Fruit fly (Drosophila melanogaster): ENCODE measurements around the gene Hsp68.
A peak's percentile ranks its signal among the peaks of the same experiment; 100 is the strongest.

The Hsp68 gene

DNA sequence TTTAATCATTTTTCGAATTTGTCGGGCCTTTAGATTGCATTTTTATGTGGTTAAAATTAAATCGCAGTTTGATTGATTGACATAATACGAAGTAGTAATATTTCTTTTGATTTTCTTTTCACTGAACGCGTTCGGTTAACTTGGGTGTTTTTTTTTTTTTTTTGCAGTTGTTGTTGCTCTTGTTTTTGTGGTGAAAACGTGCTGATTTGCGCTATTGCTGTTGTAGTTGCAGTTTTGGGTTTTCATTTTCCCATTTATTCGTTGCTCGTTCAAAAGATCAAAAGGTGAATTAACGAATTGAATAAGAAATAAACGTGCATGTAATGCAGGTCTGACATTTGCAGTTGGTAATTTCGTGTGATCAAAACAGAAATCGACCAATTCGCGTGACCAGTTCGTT lies 44.3 kb upstream of the Hsp68 start:
- no peak for TF ChIP-seq D1 (tag; optimal IDR thresholded peaks at IDR 0.05)
- no peak for TF ChIP-seq CG15710 (tag; optimal IDR thresholded peaks at IDR 0.05)

DNA sequence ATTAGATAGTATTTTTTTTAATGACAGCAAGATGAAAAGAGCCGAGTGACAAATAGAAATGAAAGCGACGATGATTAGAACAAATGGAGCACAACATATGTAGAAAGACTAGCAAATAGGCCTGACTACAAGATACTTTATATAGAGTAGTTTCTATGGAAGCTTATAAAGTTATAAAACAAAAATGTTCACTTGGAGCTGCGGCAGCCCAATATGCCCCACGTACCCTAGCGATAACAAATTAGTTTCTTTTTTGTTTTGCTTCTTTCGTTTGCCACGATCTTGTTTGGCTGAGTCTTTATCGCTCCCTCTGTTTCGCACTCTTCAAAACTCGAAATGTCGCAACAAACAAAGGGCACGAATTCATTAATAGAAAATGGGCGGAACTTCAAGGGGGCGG lies 43.6 kb upstream of the Hsp68 start:
- TF ChIP-seq rn (GFP tag; IDR thresholded peaks at IDR 0.05) (no peak), Pif1B (GFP tag; optimal IDR thresholded peaks at IDR 0.05) (no peak), CG14655 (GFP tag; optimal IDR thresholded peaks at IDR 0.05) (no peak), CG34367 (tag; optimal IDR thresholded peaks at IDR 0.05) (no peak), gl (tag; optimal IDR thresholded peaks at IDR 0.05) (no peak), CG9948 (tag; optimal IDR thresholded peaks at IDR 0.05) (no peak), CG10348 (GFP tag; IDR thresholded peaks at IDR 0.05) (no peak), Ets98B (GFP tag; IDR thresholded peaks at IDR 0.05) (no peak), CG4496 (GFP tag; IDR thresholded peaks at IDR 0.05) (no peak), CG15710 (tag; optimal IDR thresholded peaks at IDR 0.05) (no peak), D1 (tag; optimal IDR thresholded peaks at IDR 0.05) (no peak), CG32121 (GFP tag; IDR thresholded peaks at IDR 0.05) (no peak)

DNA sequence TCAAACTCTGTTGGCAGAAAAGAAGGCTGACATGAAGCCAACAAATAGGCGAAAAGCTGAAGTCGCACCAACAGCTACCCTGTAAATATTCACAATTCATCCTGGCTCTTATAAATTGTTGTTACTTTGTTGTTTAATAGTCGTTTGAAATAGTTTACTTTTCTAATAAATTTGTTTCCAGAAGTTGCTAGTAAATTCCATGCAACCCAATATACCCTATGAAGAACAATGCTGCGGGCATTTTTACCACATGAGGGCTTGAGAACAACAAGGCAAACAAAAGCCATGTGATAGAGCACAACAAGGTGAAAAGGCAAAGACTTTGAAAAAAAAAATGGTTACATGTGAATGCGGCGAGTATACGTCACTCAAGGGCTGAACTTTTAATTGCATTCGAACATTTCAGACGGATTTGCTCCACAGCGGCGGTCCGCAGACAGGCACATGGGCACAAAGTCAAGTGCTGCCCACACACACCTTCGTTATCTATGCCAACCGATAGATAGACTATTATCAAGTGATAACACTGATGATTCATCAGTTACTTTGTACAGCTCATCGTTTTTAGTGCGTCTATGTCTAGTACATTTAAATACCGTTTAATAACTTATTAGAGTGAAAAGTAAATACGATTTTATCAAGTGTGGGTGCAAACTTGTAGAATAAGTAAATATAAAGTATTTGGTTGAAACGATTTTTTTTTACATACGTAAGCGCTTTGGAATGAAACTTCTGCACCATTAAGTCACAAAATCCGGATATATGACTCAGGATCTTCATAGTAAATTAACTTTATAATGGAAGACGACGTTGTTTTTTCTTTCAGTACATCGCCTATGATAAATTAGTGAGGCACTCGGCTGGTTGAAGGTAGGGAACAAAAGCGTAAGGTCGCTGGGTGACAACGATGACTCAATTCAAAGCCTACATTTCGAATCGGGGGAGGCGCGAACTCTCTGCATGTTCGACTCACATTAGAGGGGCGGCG lies 42.2 kb upstream of the Hsp68 start:
- peak; percentile 62 for TF ChIP-seq CG15710 (tag; optimal IDR thresholded peaks at IDR 0.05)
- TF ChIP-seq CG8159 (tag; optimal IDR thresholded peaks at IDR 0.05) = peak; percentile 58
- peak; percentile 48 for TF ChIP-seq CG34367 (tag; optimal IDR thresholded peaks at IDR 0.05)
- peak; percentile 47 for TF ChIP-seq EcR (GFP tag; optimal IDR thresholded peaks at IDR 0.05)
- peak; percentile 76 for TF ChIP-seq CG12605 (GFP tag; IDR thresholded peaks at IDR 0.05)
- TF ChIP-seq fd96Ca (GFP tag; IDR thresholded peaks at IDR 0.05) = peak; percentile 85
- TF ChIP-seq CG14655 (GFP tag; optimal IDR thresholded peaks at IDR 0.05) = peak; percentile 74
- peak; percentile 59 for TF ChIP-seq CG9948 (tag; optimal IDR thresholded peaks at IDR 0.05)
- TF ChIP-seq gl (tag; optimal IDR thresholded peaks at IDR 0.05) = peak; percentile 28
- TF ChIP-seq Ets98B (GFP tag; IDR thresholded peaks at IDR 0.05) = peak; percentile 81
- peak; percentile 79; the same call in 1 of the 2 replicates for TF ChIP-seq CG32121 (GFP tag; IDR thresholded peaks at IDR 0.05)
- TF ChIP-seq CG4496 (GFP tag; IDR thresholded peaks at IDR 0.05) = peak; percentile 75
- TF ChIP-seq CG10348 (GFP tag; IDR thresholded peaks at IDR 0.05) = no peak
- TF ChIP-seq rn (GFP tag; IDR thresholded peaks at IDR 0.05) = 0 out of 2 replicates have a peak, but pooled peaks have one; percentile 41
- no peak for TF ChIP-seq D1 (tag; optimal IDR thresholded peaks at IDR 0.05)
- TF ChIP-seq CG8301 (tag; optimal IDR thresholded peaks at IDR 0.05) = peak; percentile 70
- peak; percentile 38 for TF ChIP-seq Snoo (tag; optimal IDR thresholded peaks at IDR 0.05)
- TF ChIP-seq Pif1A (GFP tag; optimal IDR thresholded peaks at IDR 0.05) = peak; percentile 76
- TF ChIP-seq CG13204 (GFP tag; optimal IDR thresholded peaks at IDR 0.05) = no peak
- peak; percentile 58 for TF ChIP-seq Pif1B (GFP tag; optimal IDR thresholded peaks at IDR 0.05)
- TF ChIP-seq CG17806 (tag; optimal IDR thresholded peaks at IDR 0.05) = peak; percentile 55

DNA sequence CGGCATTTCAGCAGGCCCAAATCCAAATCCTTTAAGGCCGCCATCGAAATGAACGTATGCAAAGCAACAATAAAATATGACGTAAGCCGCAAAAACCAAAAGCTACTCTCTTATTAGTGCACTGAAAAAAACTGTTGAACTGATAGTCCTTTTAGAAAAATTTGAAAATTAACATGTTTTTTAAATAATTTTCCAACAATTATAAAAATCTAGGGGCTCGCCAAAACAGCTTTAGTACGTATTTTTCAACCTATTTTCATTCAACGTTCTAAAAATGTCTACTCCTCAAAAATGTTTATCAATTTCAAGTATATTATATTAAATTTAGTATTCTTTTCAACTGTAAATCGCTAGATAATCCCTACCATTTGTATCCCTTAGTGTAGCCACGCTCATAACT lies 36.3 kb upstream of the Hsp68 start:
- TF ChIP-seq CG14655 (GFP tag; optimal IDR thresholded peaks at IDR 0.05) = no peak
- TF ChIP-seq fd96Ca (GFP tag; IDR thresholded peaks at IDR 0.05) = no peak
- TF ChIP-seq CG10348 (GFP tag; IDR thresholded peaks at IDR 0.05) = no peak
- no peak for TF ChIP-seq Snoo (tag; optimal IDR thresholded peaks at IDR 0.05)
- TF ChIP-seq CG15710 (tag; optimal IDR thresholded peaks at IDR 0.05) = no peak
- no peak for TF ChIP-seq CG8301 (tag; optimal IDR thresholded peaks at IDR 0.05)
- TF ChIP-seq EcR (GFP tag; optimal IDR thresholded peaks at IDR 0.05) = no peak

DNA sequence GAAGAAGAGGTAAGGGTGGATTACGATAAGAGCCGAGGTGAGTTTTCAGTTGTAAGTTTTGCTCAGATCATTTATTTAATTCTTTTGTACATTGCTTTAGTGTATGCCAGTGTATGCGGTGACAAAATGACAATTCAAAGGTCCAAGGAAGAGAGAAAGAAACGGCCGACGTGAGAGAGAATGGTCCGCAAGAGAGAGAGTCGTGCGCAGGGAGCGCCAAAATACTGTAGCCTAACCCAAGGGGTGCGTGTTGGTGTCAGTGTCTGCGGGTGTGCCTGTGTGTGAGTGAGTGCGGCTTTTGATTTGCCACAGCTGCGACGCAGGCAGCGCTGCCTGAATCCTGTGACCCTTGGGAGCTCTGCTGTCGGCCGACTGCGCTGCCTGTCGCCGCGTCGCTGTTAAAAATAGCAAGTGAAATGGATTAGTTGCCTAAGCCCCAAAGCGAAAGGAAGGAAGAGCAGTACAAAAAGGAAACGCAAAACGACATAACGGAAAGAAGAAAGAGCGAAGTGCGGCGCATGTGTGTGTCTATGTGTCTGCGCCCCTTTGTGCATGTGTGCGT lies 35.6 kb upstream of the Hsp68 start:
- no peak for TF ChIP-seq CG8301 (tag; optimal IDR thresholded peaks at IDR 0.05)
- TF ChIP-seq EcR (GFP tag; optimal IDR thresholded peaks at IDR 0.05) = no peak
- 0 out of 3 replicates have a peak, but pooled peaks have one; percentile 13 for TF ChIP-seq fd96Ca (GFP tag; IDR thresholded peaks at IDR 0.05)
- no peak for TF ChIP-seq CG34367 (tag; optimal IDR thresholded peaks at IDR 0.05)
- no peak for TF ChIP-seq Snoo (tag; optimal IDR thresholded peaks at IDR 0.05)
- TF ChIP-seq CG15710 (tag; optimal IDR thresholded peaks at IDR 0.05) = no peak
- TF ChIP-seq D1 (tag; optimal IDR thresholded peaks at IDR 0.05) = no peak

DNA sequence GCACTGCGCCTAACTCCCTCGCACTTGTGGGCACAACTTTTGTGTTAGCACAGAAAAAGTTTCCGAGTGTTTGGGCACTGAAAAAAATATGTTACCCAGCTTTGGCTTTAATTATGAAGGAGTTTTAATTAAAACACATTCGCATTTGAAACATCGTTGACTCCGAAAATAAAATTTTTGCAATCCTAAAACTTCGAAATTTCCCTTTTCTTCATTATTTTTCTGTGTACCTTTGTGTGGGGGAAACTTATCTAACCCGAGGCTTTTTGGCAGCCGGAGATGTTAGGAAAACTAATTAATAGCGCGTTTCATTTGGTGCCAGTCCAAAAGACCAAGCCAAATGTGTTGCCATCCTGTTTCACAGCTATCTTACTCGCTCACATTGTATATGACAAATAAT lies 34.5 kb upstream of the Hsp68 start:
- TF ChIP-seq CG10348 (GFP tag; IDR thresholded peaks at IDR 0.05) (no peak), CG4496 (GFP tag; IDR thresholded peaks at IDR 0.05) (peak; percentile 13; the same call in 1 of the 3 replicates)

DNA sequence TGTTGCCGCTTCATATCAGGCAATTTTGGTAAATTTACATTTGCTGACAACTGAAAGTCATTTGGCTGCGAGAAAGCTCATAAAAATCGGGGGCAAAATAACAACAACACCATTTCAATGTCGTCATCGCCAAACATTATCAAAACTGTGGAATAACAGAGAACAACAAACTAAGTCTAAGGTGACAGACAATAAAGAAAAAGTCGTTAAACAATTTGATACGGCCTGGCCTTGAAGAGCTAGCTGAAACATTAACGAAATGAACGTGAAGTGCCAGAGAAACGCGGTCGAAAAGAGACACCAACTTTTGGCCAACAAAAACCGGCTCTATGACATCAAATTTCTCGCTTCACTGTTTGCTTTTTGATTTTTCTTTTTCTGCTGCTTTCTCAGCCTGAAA lies 33.0 kb upstream of the Hsp68 start:
- no peak for TF ChIP-seq CG34367 (tag; optimal IDR thresholded peaks at IDR 0.05)
- TF ChIP-seq Pif1A (GFP tag; optimal IDR thresholded peaks at IDR 0.05) = no peak
- no peak for TF ChIP-seq CG13204 (GFP tag; optimal IDR thresholded peaks at IDR 0.05)
- no peak for TF ChIP-seq CG32121 (GFP tag; IDR thresholded peaks at IDR 0.05)
